Worm (Caenorhabditis elegans) whole organism, L4/young adult: ENCODE measurements around the gene cyp-33D1.

Source experiments
- W03F9.2 ChIP-seq: fragments of 150-350 bp; optimal IDR thresholded peaks from 2 replicates; lab custom pipeline; 2014; ENCODE audit warnings: missing biosample characterization, missing genetic modification characterization
- him-1 ChIP-seq: sonication (generic microtip); optimal IDR thresholded peaks from 2 replicates; lab custom pipeline; 2016; ENCODE audit warnings: missing genotype, missing genetic modification reagents, missing genetic modification characterization, missing compliant biosample characterization

DNA sequence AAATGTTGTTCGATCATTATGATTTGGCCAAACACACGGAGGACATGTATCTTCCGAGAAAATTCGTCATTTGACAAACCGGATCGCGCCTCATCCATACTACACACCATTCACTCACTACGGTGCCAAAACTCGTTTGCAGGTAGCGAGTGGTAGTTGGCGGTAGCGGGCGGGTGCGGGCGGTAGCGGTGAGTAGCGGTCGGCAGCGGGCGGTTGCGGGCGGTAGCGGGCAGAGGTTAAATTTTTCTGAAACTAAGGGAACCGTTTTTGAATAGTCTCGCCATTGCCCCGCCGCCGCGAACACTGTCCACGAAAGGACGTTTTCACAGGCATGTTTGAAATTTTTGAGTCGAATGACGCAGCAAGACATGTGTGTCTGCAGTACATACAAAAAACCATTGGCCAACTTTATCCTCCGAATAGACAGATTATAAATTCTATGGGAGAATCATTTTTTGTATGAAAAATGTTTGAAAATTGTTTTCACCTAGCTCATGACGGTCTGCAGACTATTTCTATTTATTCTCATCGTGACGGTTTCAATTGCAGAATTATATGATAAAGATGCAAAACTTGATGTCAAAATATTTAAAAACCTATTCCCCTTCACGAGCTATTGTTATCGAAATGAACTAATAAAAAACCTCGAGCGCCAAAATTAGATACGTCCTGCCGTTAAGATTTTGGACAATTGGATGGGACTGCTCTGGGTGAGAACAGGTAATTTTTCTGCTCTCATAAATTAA lies 34.8 kb upstream of the cyp-33D1 start, which contains the start of gene F11A5.16:
- no peak for TF ChIP-seq him-1
- no peak for TF ChIP-seq W03F9.2 (tag; lab: Kevin White, UChicago)
